Fruit fly (Drosophila melanogaster) whole organism, embryonic: Measurements from ENCODE around the gene Ilp6.

Experiments used
- ATbp ChIP-seq: fragments of 200-800 bp; sonication (Bioruptor generic); optimal IDR thresholded peaks from 2 replicates; lab custom pipeline; 2017; ENCODE audit warnings: missing biosample characterization, mild to moderate bottlenecking, missing genetic modification characterization, missing genetic modification reagents
- Awh ChIP-seq: fragments of 200-800 bp; sonication (Bioruptor generic); IDR thresholded peaks from 2 replicates; pipeline ENCODE4, ENCODE4 v1.3.6; 2022; ENCODE audit warnings: missing biosample characterization, missing genetic modification characterization
- C15 ChIP-seq: fragments of 200-800 bp; sonication (Bioruptor generic); IDR thresholded peaks from 3 replicates; pipeline ENCODE4 v1.3.6; 2022; ENCODE audit warnings: missing biosample characterization, missing genetic modification characterization
- CG10431 ChIP-seq: fragments of 200-800 bp; sonication (Bioruptor generic); optimal IDR thresholded peaks from 3 replicates; lab custom pipeline; 2018; ENCODE audit warnings: missing biosample characterization, mild to moderate bottlenecking, missing genetic modification characterization
- CG10462 ChIP-seq: fragments of 200-800 bp; sonication (Bioruptor generic); optimal IDR thresholded peaks from 2 replicates; lab custom pipeline; 2016; ENCODE audit warnings: missing biosample characterization, missing genetic modification characterization
- CG10543 ChIP-seq: fragments of 200-800 bp; sonication (Bioruptor generic); optimal IDR thresholded peaks from 3 replicates; lab custom pipeline; 2017; ENCODE audit warnings: missing biosample characterization, mild to moderate bottlenecking, missing genetic modification characterization, moderate library complexity
- CG10979 ChIP-seq: fragments of 200-800 bp; sonication (Bioruptor generic); optimal IDR thresholded peaks from 2 replicates; lab custom pipeline; 2018; ENCODE audit warnings: missing biosample characterization, mild to moderate bottlenecking, missing genetic modification characterization, moderate library complexity
- CG11247 ChIP-seq: fragments of 200-800 bp; sonication (Bioruptor generic); IDR thresholded peaks from 2 replicates; pipeline ENCODE4 v1.3.6; 2022; ENCODE audit warnings: missing biosample characterization, missing genetic modification characterization
- CG11695 ChIP-seq: fragments of 200-800 bp; sonication (Bioruptor generic); IDR thresholded peaks from 3 replicates; pipeline ENCODE4 v1.3.6; 2022; ENCODE audit warnings: missing biosample characterization, missing genetic modification characterization
- CG11723 ChIP-seq: fragments of 200-800 bp; sonication (Bioruptor generic); optimal IDR thresholded peaks from 2 replicates; lab custom pipeline; 2017; ENCODE audit warnings: missing biosample characterization, mild to moderate bottlenecking, missing genetic modification characterization
- CG12299 ChIP-seq: fragments of 200-800 bp; sonication (Bioruptor generic); optimal IDR thresholded peaks from 2 replicates; lab custom pipeline; 2018; ENCODE audit warnings: missing biosample characterization, mild to moderate bottlenecking, missing genetic modification characterization
- CG12769 ChIP-seq: fragments of 200-800 bp; sonication (Bioruptor generic); optimal IDR thresholded peaks from 2 replicates; lab custom pipeline; 2019; ENCODE audit warnings: missing biosample characterization, mild to moderate bottlenecking, missing genetic modification characterization, moderate library complexity
- CG13296 ChIP-seq: fragments of 200-800 bp; sonication (Bioruptor generic); optimal IDR thresholded peaks from 3 replicates; lab custom pipeline; 2018; ENCODE audit warnings: missing biosample characterization, mild to moderate bottlenecking, missing genetic modification characterization
- CG13424 ChIP-seq: fragments of 200-800 bp; sonication (Bioruptor generic); optimal IDR thresholded peaks from 2 replicates; lab custom pipeline; 2019; ENCODE audit warnings: missing biosample characterization, mild to moderate bottlenecking, missing genetic modification characterization, moderate library complexity
- CG14667 ChIP-seq: fragments of 200-800 bp; sonication (Bioruptor generic); IDR thresholded peaks from 2 replicates; pipeline ENCODE4 v1.3.6; 2022; ENCODE audit warnings: missing biosample characterization, missing genetic modification characterization
- CG15514 ChIP-seq: fragments of 200-800 bp; sonication (Bioruptor generic); optimal IDR thresholded peaks from 3 replicates; lab custom pipeline; 2017; ENCODE audit warnings: missing biosample characterization, missing genetic modification characterization, mild to moderate bottlenecking, moderate library complexity, missing genetic modification reagents
- CG17328 ChIP-seq: fragments of 200-800 bp; sonication (Bioruptor generic); IDR thresholded peaks from 2 replicates; pipeline ENCODE4 v1.3.6; 2022; ENCODE audit warnings: missing biosample characterization, missing genetic modification characterization
- CG18476 ChIP-seq: fragments of 200-800 bp; sonication (Bioruptor generic); optimal IDR thresholded peaks from 2 replicates; lab custom pipeline; 2016; ENCODE audit warnings: missing biosample characterization, mild to moderate bottlenecking, missing genetic modification characterization
- CG2120 ChIP-seq: fragments of 200-800 bp; sonication (Bioruptor generic); optimal IDR thresholded peaks from 3 replicates; lab custom pipeline; 2016; ENCODE audit warnings: missing biosample characterization, missing genetic modification characterization
- CG2678 ChIP-seq: fragments of 200-800 bp; sonication (Bioruptor generic); optimal IDR thresholded peaks from 3 replicates; lab custom pipeline; 2019; ENCODE audit warnings: missing biosample characterization, mild to moderate bottlenecking, missing genetic modification characterization, moderate library complexity
- CG30403 ChIP-seq: fragments of 200-800 bp; sonication (Bioruptor generic); optimal IDR thresholded peaks from 3 replicates; lab custom pipeline; 2016; ENCODE audit warnings: missing biosample characterization, missing genetic modification characterization
- CG31388 ChIP-seq: fragments of 200-800 bp; sonication (Bioruptor generic); optimal IDR thresholded peaks from 2 replicates; lab custom pipeline; 2016; ENCODE audit warnings: missing biosample characterization, missing genetic modification characterization
- CG3847 ChIP-seq: fragments of 200-800 bp; sonication (Bioruptor generic); IDR thresholded peaks from 2 replicates; pipeline ENCODE4 v1.3.6; 2022; ENCODE audit warnings: missing biosample characterization, missing genetic modification characterization
- CG6175 ChIP-seq: fragments of 200-800 bp; sonication (Bioruptor generic); IDR thresholded peaks from 3 replicates; pipeline ENCODE4 v1.3.6; 2022; ENCODE audit warnings: missing biosample characterization, missing genetic modification characterization
- CG6654 ChIP-seq: fragments of 200-800 bp; sonication (Bioruptor generic); optimal IDR thresholded peaks from 2 replicates; lab custom pipeline; 2017; ENCODE audit warnings: missing biosample characterization, mild to moderate bottlenecking, missing genetic modification characterization
- CG6689 ChIP-seq: fragments of 200-800 bp; sonication (Bioruptor generic); IDR thresholded peaks from 2 replicates; pipeline ENCODE4 v1.3.6; 2022; ENCODE audit warnings: missing biosample characterization, missing genetic modification characterization
- CG7786 ChIP-seq: fragments of 200-800 bp; sonication (Bioruptor generic); optimal IDR thresholded peaks from 2 replicates; lab custom pipeline; 2016; ENCODE audit warnings: missing biosample characterization, missing genetic modification characterization
- CG9215 ChIP-seq: fragments of 200-800 bp; sonication (Bioruptor generic); IDR thresholded peaks from 2 replicates; pipeline ENCODE4 v1.3.6; 2022; ENCODE audit warnings: missing biosample characterization, missing genetic modification characterization
- D19B ChIP-seq: fragments of 200-800 bp; sonication (Bioruptor generic); optimal IDR thresholded peaks from 2 replicates; lab custom pipeline; 2017; ENCODE audit warnings: missing biosample characterization, mild to moderate bottlenecking, missing genetic modification characterization
- Dek ChIP-seq: fragments of 200-800 bp; sonication (Bioruptor generic); optimal IDR thresholded peaks from 3 replicates; lab custom pipeline; 2019; ENCODE audit warnings: missing biosample characterization, mild to moderate bottlenecking, missing genetic modification characterization, moderate library complexity
- Dip3 ChIP-seq: fragments of 200-800 bp; sonication (Bioruptor generic); optimal IDR thresholded peaks from 3 replicates; lab custom pipeline; 2016; ENCODE audit warnings: missing biosample characterization, missing genetic modification characterization
- E2f2 ChIP-seq: fragments of 200-800 bp; sonication (Bioruptor generic); IDR thresholded peaks from 2 replicates; pipeline ENCODE4 v1.3.6; 2022; ENCODE audit warnings: missing biosample characterization, missing genetic modification characterization
- Ets65A ChIP-seq: fragments of 200-800 bp; sonication (Bioruptor generic); peaks from one replicate; lab custom pipeline; 2016; ENCODE audit warnings: missing biosample characterization, missing genetic modification characterization
- Ets97D ChIP-seq: fragments of 200-800 bp; sonication (Bioruptor generic); optimal IDR thresholded peaks from 3 replicates; lab custom pipeline; 2016; ENCODE audit warnings: missing biosample characterization, missing genetic modification characterization
- HmgD ChIP-seq: fragments of 200-800 bp; sonication (Bioruptor generic); optimal IDR thresholded peaks from 3 replicates; lab custom pipeline; 2016; ENCODE audit warnings: missing biosample characterization, missing genetic modification characterization
- Lim3 ChIP-seq: fragments of 200-800 bp; sonication (Bioruptor generic); IDR thresholded peaks from 2 replicates; pipeline ENCODE4 v1.3.6; 2022; ENCODE audit warnings: missing biosample characterization, missing genetic modification characterization
- Rfx ChIP-seq: fragments of 200-800 bp; sonication (Bioruptor generic); IDR thresholded peaks from 2 replicates; pipeline ENCODE4 v1.3.6; 2022; ENCODE audit warnings: missing biosample characterization, missing genetic modification characterization
- Side ChIP-seq: fragments of 200-800 bp; sonication (Bioruptor generic); optimal IDR thresholded peaks from 2 replicates; lab custom pipeline; 2016; ENCODE audit warnings: missing biosample characterization, missing genetic modification characterization
- amos ChIP-seq: fragments of 200-800 bp; sonication (Bioruptor generic); IDR thresholded peaks from 2 replicates; pipeline ENCODE4 v1.3.6; 2022; ENCODE audit warnings: missing biosample characterization, missing genetic modification characterization; ENCODE audit not compliant: partially characterized antibody
- ap ChIP-seq: fragments of 200-800 bp; sonication (Bioruptor generic); IDR thresholded peaks from 2 replicates; pipeline ENCODE4 v1.3.6; 2022; ENCODE audit warnings: missing biosample characterization, missing genetic modification characterization
- corto ChIP-seq: fragments of 200-800 bp; sonication (Bioruptor generic); optimal IDR thresholded peaks from 2 replicates; lab custom pipeline; 2016; ENCODE audit warnings: missing biosample characterization, mild to moderate bottlenecking, missing genetic modification characterization, moderate library complexity
- dpn ChIP-seq, 2 experiments: fragments of 200-800 bp; sonication (Bioruptor generic); optimal IDR thresholded peaks; 3 replicates each; lab custom pipeline; 2016; ENCODE audit warnings: missing biosample characterization in 2 of 2, missing genetic modification characterization in 2 of 2
- en ChIP-seq: fragments of 200-800 bp; sonication (Bioruptor generic); optimal IDR thresholded peaks from 2 replicates; lab custom pipeline; 2016; ENCODE audit warnings: missing biosample characterization, missing genetic modification characterization
- ewg ChIP-seq: fragments of 200-800 bp; sonication (Bioruptor generic); optimal IDR thresholded peaks from 3 replicates; lab custom pipeline; 2017; ENCODE audit warnings: mild to moderate bottlenecking, missing biosample characterization, missing genetic modification reagents, missing genetic modification characterization
- fru ChIP-seq: fragments of >200 bp; optimal IDR thresholded peaks from 2 replicates; lab custom pipeline; 2017
- ken ChIP-seq: fragments of 200-800 bp; sonication (Bioruptor generic); IDR thresholded peaks from 3 replicates; pipeline ENCODE4 v1.3.6; 2022; ENCODE audit warnings: missing biosample characterization, missing genetic modification characterization
- org-1 ChIP-seq: fragments of 200-800 bp; sonication (Bioruptor generic); optimal IDR thresholded peaks from 2 replicates; lab custom pipeline; 2017; ENCODE audit warnings: missing biosample characterization, missing genetic modification characterization
- otp ChIP-seq: fragments of 200-800 bp; sonication (Bioruptor generic); IDR thresholded peaks from 3 replicates; pipeline ENCODE4, ENCODE4 v1.3.6; 2022; ENCODE audit warnings: missing biosample characterization, missing genetic modification characterization
- pita ChIP-seq: fragments of 200-800 bp; sonication (Bioruptor generic); optimal IDR thresholded peaks from 2 replicates; lab custom pipeline; 2017; ENCODE audit warnings: missing biosample characterization, mild to moderate bottlenecking, missing genetic modification characterization
- stwl ChIP-seq: fragments of 200-800 bp; sonication (Bioruptor generic); optimal IDR thresholded peaks from 3 replicates; lab custom pipeline; 2018; ENCODE audit warnings: missing biosample characterization, mild to moderate bottlenecking, missing genetic modification characterization, moderate library complexity
- trem ChIP-seq: fragments of 200-800 bp; optimal IDR thresholded peaks from 3 replicates; lab custom pipeline; 2019; ENCODE audit warnings: missing biosample characterization, mild to moderate bottlenecking, missing genetic modification characterization, moderate library complexity

The Ilp6 gene

DNA sequence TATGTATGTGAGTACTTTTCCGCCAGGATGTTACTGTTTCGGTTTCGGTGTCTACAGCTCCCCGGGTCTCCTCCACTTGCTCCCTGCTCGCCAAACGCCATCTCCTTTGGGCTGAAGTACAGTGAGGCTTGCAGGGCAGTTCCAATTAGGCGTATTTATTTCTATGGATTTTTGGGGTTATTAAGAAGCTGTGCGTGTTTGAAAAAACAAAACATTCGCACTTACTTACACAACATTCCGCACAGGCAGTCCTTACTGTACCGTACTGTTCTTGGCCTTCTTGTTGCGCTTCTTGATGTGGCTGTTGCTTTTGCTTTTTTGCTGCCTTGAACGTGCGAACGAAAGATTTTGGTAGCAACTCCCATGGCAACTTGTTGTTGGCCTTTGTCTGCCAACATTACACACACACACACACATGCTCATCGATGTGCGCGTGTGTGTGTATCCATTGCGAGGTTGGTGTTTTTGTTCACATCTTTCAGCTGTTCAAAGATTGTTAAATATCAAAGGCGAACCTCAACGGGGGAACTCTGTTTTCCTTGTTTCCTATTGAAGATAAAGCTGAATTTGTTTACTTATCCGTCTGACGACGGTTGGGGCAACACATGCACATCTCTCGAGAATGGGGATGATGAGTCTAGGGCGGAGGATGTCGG is 12.4 kb downstream of the Ilp6 start (continued):
- TF ChIP-seq D19B (GFP tag; lab: Kevin White, UChicago) (no peak), CG6175 (no peak), Side (GFP tag; lab: Kevin White, UChicago) (peak; percentile 16), CG31388 (GFP tag; lab: Kevin White, UChicago) (no peak), pita (GFP tag; lab: Kevin White, UChicago) (no peak), HmgD (GFP tag; lab: Kevin White, UChicago) (no peak), en (no peak), CG7786 (peak; percentile 62), CG2120 (GFP tag; lab: Kevin White, UChicago) (peak; percentile 77), CG12769 (tag; lab: Kevin White, UChicago) (peak; percentile 76), CG18476 (GFP tag; lab: Kevin White, UChicago) (peak; percentile 0), Awh (GFP tag; lab: Robert Waterston, UW) (0 out of 2 replicates have a peak, but pooled peaks have one; percentile 51), ap (GFP tag; lab: Robert Waterston, UW) (peak; percentile 50; the same call in 1 of the 2 replicates), CG11723 (GFP tag; lab: Kevin White, UChicago) (no peak), amos (no peak), otp (0 out of 3 replicates have a peak, but pooled peaks have one; percentile 42), CG10543 (no peak), CG13296 (no peak), CG14667 (GFP tag; lab: Robert Waterston, UW) (peak; percentile 34; the same call in 1 of the 2 replicates), CG10462 (GFP tag; lab: Kevin White, UChicago) (no peak), CG11247 (GFP tag; lab: Robert Waterston, UW) (peak; percentile 58), Dek (tag; lab: Kevin White, UChicago) (peak; percentile 8), ATbp (GFP tag; lab: Kevin White, UChicago) (peak; percentile 36), Ets65A (peak; percentile 91), C15 (GFP tag; lab: Robert Waterston, UW) (no peak), corto (GFP tag; lab: Kevin White, UChicago) (peak; percentile 87), dpn (GFP tag; optimal IDR thresholded peaks at IDR 0.05; lab: Kevin White, UChicago) (peak; percentile 44 to 66), ewg (peak; percentile 5), CG3847 (GFP tag; lab: Robert Waterston, UW) (peak; percentile 49; the same call in 1 of the 2 replicates), fru (lab: Kevin White, UChicago) (no peak), Rfx (GFP tag; lab: Robert Waterston, UW) (peak; percentile 56; the same call in 1 of the 2 replicates), CG30403 (peak; percentile 49), E2f2 (GFP tag; lab: Robert Waterston, UW) (peak; percentile 41; the same call in 1 of the 2 replicates), CG15514 (peak; percentile 50), CG2678 (peak; percentile 39), Ets97D (no peak), trem (tag; lab: Kevin White, UChicago) (no peak), Lim3 (GFP tag; lab: Robert Waterston, UW) (no peak), org-1 (GFP tag; lab: Kevin White, UChicago) (peak; percentile 61), CG11695 (peak; percentile 49; the same call in 1 of the 3 replicates), CG6689 (GFP tag; lab: Robert Waterston, UW) (peak; percentile 51), CG10431 (GFP tag; lab: Kevin White, UChicago) (no peak), CG6654 (GFP tag; lab: Kevin White, UChicago) (no peak), CG12299 (tag; lab: Kevin White, UChicago) (no peak), CG10979 (tag; lab: Kevin White, UChicago) (peak; percentile 17), CG9215 (GFP tag; lab: Robert Waterston, UW) (no peak), CG17328 (GFP tag; lab: Robert Waterston, UW) (peak; percentile 69), ken (GFP tag; lab: Robert Waterston, UW) (peak; percentile 75), CG13424 (tag; lab: Kevin White, UChicago) (no peak), stwl (tag; lab: Kevin White, UChicago) (no peak), Dip3 (GFP tag; lab: Kevin White, UChicago) (no peak)
